Worm (Caenorhabditis elegans) whole organism, midembryonic: ENCODE results near the gene gip-1.

Source experiments
- T22C8.4 ChIP-seq: fragments of 200-800 bp; sonication (Bioruptor generic); IDR thresholded peaks from 2 replicates; pipeline ENCODE4 v1.3.6; 2022; ENCODE audit warnings: missing genetic modification characterization, missing compliant biosample characterization
- cog-1 ChIP-seq: sonication (generic microtip); optimal IDR thresholded peaks from 2 replicates; lab custom pipeline; 2016; ENCODE audit warnings: missing genetic modification characterization, missing compliant biosample characterization
- flt-1 ChIP-seq: fragments of 200-800 bp; sonication (Bioruptor generic); IDR thresholded peaks from 2 replicates; pipeline ENCODE4 v1.3.6; 2022; ENCODE audit warnings: missing genetic modification characterization, missing compliant biosample characterization
- klf-2 ChIP-seq: fragments of 200-800 bp; sonication (Bioruptor generic); conservative IDR thresholded peaks from 2 replicates; pipeline ENCODE4 v1.3.6; 2022; ENCODE audit warnings: missing genetic modification reagents, missing genetic modification characterization, missing compliant biosample characterization
- ref-1 ChIP-seq: fragments of 200-800 bp; sonication (Bioruptor generic); conservative IDR thresholded peaks from 2 replicates; pipeline ENCODE4 v1.3.6; 2022; ENCODE audit warnings: missing genetic modification reagents, missing genetic modification characterization, missing compliant biosample characterization
- tab-1 ChIP-seq: fragments of 200-800 bp; sonication (Bioruptor generic); IDR thresholded peaks from 2 replicates; pipeline ENCODE4 v1.3.6; 2022; ENCODE audit warnings: missing genetic modification characterization, missing compliant biosample characterization
- ztf-23 ChIP-seq: fragments of 200-800 bp; sonication (Bioruptor generic); IDR thresholded peaks from 2 replicates; pipeline ENCODE4 v1.3.6; 2022; ENCODE audit warnings: missing genetic modification reagents, missing genetic modification characterization, missing compliant biosample characterization
- ztf-29 ChIP-seq: fragments of 200-800 bp; sonication (Bioruptor generic); IDR thresholded peaks from 2 replicates; pipeline ENCODE4 v1.3.6; 2022; ENCODE audit warnings: missing genetic modification reagents, missing genetic modification characterization, missing compliant biosample characterization

DNA sequence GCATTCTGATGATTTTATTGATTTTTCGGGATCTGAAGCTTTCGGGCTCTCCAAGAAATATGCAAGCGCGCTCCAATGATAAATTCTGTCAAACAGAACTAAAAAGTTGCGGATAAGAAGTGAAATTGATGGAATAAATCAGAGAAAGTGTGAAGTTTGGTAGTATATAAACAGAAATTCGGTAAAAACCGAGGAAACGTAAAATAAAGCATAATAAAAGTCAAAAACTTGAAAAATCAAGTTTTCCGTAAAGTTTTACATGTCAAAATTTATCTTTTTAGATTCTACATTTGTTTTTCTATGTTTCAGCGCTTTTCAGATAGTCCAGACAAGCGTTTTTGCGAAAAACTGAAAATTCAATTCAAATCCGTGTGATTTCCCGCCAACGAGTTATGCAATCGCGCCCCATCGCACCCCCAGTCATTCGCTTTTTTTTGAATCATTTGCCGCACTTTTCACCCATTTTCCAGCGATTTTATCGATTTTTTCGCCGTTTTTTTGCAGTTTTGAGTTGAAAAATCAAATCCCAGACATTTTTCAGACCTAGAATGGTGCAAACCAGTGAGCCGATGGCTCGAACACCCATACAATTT lies 16.3 kb upstream of the gip-1 start, which contains the start of the genes Y54F10BM.13 and ppm-1.D:
- TF ChIP-seq cog-1 (tag; lab: Kevin White, UChicago) (no peak), ztf-29 (GFP tag; lab: Robert Waterston, UW) (no peak), ztf-23 (GFP tag; lab: Robert Waterston, UW) (no peak), ref-1 (GFP tag; lab: Robert Waterston, UW) (no peak), flt-1 (GFP tag; lab: Robert Waterston, UW) (no peak), klf-2 (GFP tag; lab: Robert Waterston, UW) (no peak), tab-1 (GFP tag; lab: Robert Waterston, UW) (no peak), T22C8.4 (GFP tag; lab: Robert Waterston, UW) (no peak)
